Worm (Caenorhabditis elegans) whole organism, L2 larva: Measurements from ENCODE around the gene his-2.

ENCODE experiments used
- nhr-77 ChIP-seq: fragments of 150-350 bp; optimal IDR thresholded peaks from 2 replicates; lab custom pipeline; 2014; ENCODE audit warnings: missing biosample characterization, missing genetic modification characterization
- unc-62 ChIP-seq: fragments of 150-350 bp; optimal IDR thresholded peaks from 2 replicates; lab custom pipeline; 2014; ENCODE audit warnings: missing biosample characterization, missing genetic modification reagents, missing genetic modification characterization

DNA sequence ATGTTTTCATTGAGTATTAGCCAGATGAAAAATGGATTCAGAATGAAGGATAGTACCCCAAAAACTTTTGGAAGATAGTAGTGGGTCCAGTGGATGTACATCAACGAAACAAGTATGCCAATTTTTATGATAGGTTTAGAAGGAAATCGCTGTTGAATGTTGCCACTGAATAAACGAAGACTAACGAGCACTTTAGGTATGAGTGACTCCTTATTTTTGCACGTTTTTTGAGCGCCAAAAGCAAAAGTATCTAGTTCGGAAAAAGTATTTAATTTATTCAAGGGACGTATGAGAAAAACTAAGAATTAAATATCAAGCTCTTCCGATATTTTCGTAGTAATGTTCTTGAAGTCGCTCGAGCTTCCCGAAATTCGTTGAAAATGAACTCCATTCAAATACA, 31.8 kb upstream of the his-2 start, which contains the start of gene srj-10:
- no peak for TF ChIP-seq unc-62 (GFP tag; lab: Kevin White, UChicago)
- no peak for TF ChIP-seq nhr-77
